Worm (Caenorhabditis elegans) whole organism, late embryonic: ENCODE data around the gene srx-56.

Experiments
- C38D4.7 ChIP-seq: fragments of 200-800 bp; sonication (Bioruptor generic); optimal IDR thresholded peaks from 2 replicates; lab custom pipeline; 2018; ENCODE audit warnings: mild to moderate bottlenecking, missing genetic modification characterization, moderate library complexity, missing compliant biosample characterization
- F13H6.1 ChIP-seq: sonication (generic microtip); optimal IDR thresholded peaks from 2 replicates; lab custom pipeline; 2016; ENCODE audit warnings: missing genetic modification characterization, missing compliant biosample characterization
- Y22D7AL.16 ChIP-seq: sonication (generic microtip); optimal IDR thresholded peaks from 2 replicates; lab custom pipeline; 2016; ENCODE audit warnings: missing genetic modification characterization, missing compliant biosample characterization
- ceh-18 ChIP-seq: sonication (generic microtip); optimal IDR thresholded peaks from 2 replicates; lab custom pipeline; 2016; ENCODE audit warnings: missing genetic modification characterization, missing compliant biosample characterization
- ceh-19 ChIP-seq: fragments of 200-800 bp; sonication (Bioruptor generic); optimal IDR thresholded peaks from 2 replicates; lab custom pipeline; 2018; ENCODE audit warnings: mild to moderate bottlenecking, missing genetic modification characterization, missing compliant biosample characterization
- ceh-2 ChIP-seq: sonication (generic microtip); optimal IDR thresholded peaks from 2 replicates; lab custom pipeline; 2016; ENCODE audit warnings: missing genotype, missing genetic modification characterization, missing compliant biosample characterization
- ceh-22 ChIP-seq: sonication (generic microtip); optimal IDR thresholded peaks from 2 replicates; lab custom pipeline; 2017; ENCODE audit warnings: missing biosample characterization, missing genetic modification characterization
- ceh-24 ChIP-seq: sonication (generic microtip); optimal IDR thresholded peaks from 2 replicates; lab custom pipeline; 2016; ENCODE audit warnings: mild to moderate bottlenecking, missing genetic modification characterization, missing compliant biosample characterization
- ceh-30 ChIP-seq: fragments of 150-350 bp; optimal IDR thresholded peaks from 2 replicates; lab custom pipeline; 2014; ENCODE audit warnings: missing biosample characterization, missing genetic modification characterization
- ceh-31 ChIP-seq: sonication (generic microtip); optimal IDR thresholded peaks from 2 replicates; lab custom pipeline; 2016; ENCODE audit warnings: missing genetic modification characterization, missing compliant biosample characterization
- ceh-34 ChIP-seq: sonication (generic microtip); optimal IDR thresholded peaks from 2 replicates; lab custom pipeline; 2016; ENCODE audit warnings: mild to moderate bottlenecking, missing genetic modification characterization, missing compliant biosample characterization
- ceh-45 ChIP-seq: fragments of 200-800 bp; sonication (Bioruptor generic); IDR thresholded peaks from 2 replicates; pipeline ENCODE4 v1.3.6; 2022; ENCODE audit warnings: missing genetic modification reagents, missing genetic modification characterization, missing compliant biosample characterization
- ceh-9 ChIP-seq: sonication (generic microtip); optimal IDR thresholded peaks from 2 replicates; lab custom pipeline; 2016; ENCODE audit warnings: mild to moderate bottlenecking, missing genetic modification characterization, inconsistent platforms, missing compliant biosample characterization
- dmd-4 ChIP-seq: sonication (generic microtip); optimal IDR thresholded peaks from 2 replicates; lab custom pipeline; 2016; ENCODE audit warnings: borderline replicate concordance, missing genetic modification characterization, missing compliant biosample characterization
- elt-4 ChIP-seq: sonication (generic microtip); optimal IDR thresholded peaks from 2 replicates; lab custom pipeline; 2016; ENCODE audit warnings: missing genetic modification characterization, missing compliant biosample characterization
- eyg-1 ChIP-seq: sonication (generic microtip); optimal IDR thresholded peaks from 2 replicates; lab custom pipeline; 2016; ENCODE audit warnings: missing genotype, missing genetic modification characterization, missing compliant biosample characterization
- fkh-10 ChIP-seq: fragments of 150-350 bp; optimal IDR thresholded peaks from 2 replicates; lab custom pipeline; 2014; ENCODE audit warnings: missing biosample characterization, missing genetic modification reagents, missing genetic modification characterization
- fkh-6 ChIP-seq: sonication (generic microtip); optimal IDR thresholded peaks from 2 replicates; lab custom pipeline; 2016; ENCODE audit warnings: missing genetic modification characterization, missing compliant biosample characterization
- hlh-15 ChIP-seq: sonication (generic microtip); optimal IDR thresholded peaks from 2 replicates; lab custom pipeline; 2016; ENCODE audit warnings: missing genetic modification characterization, missing compliant biosample characterization
- hlh-30 ChIP-seq: sonication (generic microtip); optimal IDR thresholded peaks from 2 replicates; lab custom pipeline; 2017; ENCODE audit warnings: antibody characterized with exemption, missing genetic modification characterization, missing compliant biosample characterization; ENCODE audit not compliant: insufficient read depth
- hlh-8 ChIP-seq: sonication (generic microtip); optimal IDR thresholded peaks from 2 replicates; lab custom pipeline; 2016; ENCODE audit warnings: missing genotype, missing genetic modification characterization, missing compliant biosample characterization
- madf-2 ChIP-seq: sonication (generic microtip); optimal IDR thresholded peaks from 2 replicates; lab custom pipeline; 2017; ENCODE audit warnings: missing genetic modification characterization, missing compliant biosample characterization
- pha-2 ChIP-seq: sonication (generic microtip); optimal IDR thresholded peaks from 2 replicates; lab custom pipeline; 2017; ENCODE audit warnings: mild to moderate bottlenecking, missing genetic modification characterization, missing compliant biosample characterization
- pha-4 ChIP-seq: fragments of 150-350 bp; optimal IDR thresholded peaks from 2 replicates; lab custom pipeline; 2018; ENCODE audit warnings: missing biosample characterization, missing genetic modification reagents, missing genetic modification characterization
- pqm-1 ChIP-seq: sonication (generic microtip); optimal IDR thresholded peaks from 2 replicates; lab custom pipeline; 2016; ENCODE audit warnings: missing genetic modification characterization, missing compliant biosample characterization
- pros-1 ChIP-seq: fragments of 150-350 bp; optimal IDR thresholded peaks from 2 replicates; lab custom pipeline; 2014; ENCODE audit warnings: missing biosample characterization, missing genetic modification reagents, missing genetic modification characterization
- ref-2 ChIP-seq: sonication (generic microtip); optimal IDR thresholded peaks from 2 replicates; lab custom pipeline; 2016; ENCODE audit warnings: missing genetic modification characterization, missing compliant biosample characterization
- rnt-1 ChIP-seq: sonication (generic microtip); optimal IDR thresholded peaks from 2 replicates; lab custom pipeline; 2016; ENCODE audit warnings: missing genetic modification characterization, missing compliant biosample characterization
- sox-2 ChIP-seq: fragments of 200-800 bp; sonication (Bioruptor generic); IDR thresholded peaks from 2 replicates; pipeline ENCODE4 v1.3.6; 2022; ENCODE audit warnings: missing genetic modification reagents, missing genetic modification characterization, missing compliant biosample characterization
- sox-4 ChIP-seq: sonication (generic microtip); optimal IDR thresholded peaks from 2 replicates; lab custom pipeline; 2017; ENCODE audit warnings: mild to moderate bottlenecking, missing genetic modification characterization, inconsistent platforms, missing compliant biosample characterization
- syd-9 ChIP-seq: sonication (generic microtip); optimal IDR thresholded peaks from 2 replicates; lab custom pipeline; 2016; ENCODE audit warnings: mild to moderate bottlenecking, missing genetic modification characterization, moderate library complexity, missing compliant biosample characterization
- tbx-2 ChIP-seq: sonication (generic microtip); optimal IDR thresholded peaks from 2 replicates; lab custom pipeline; 2016; ENCODE audit warnings: missing genetic modification characterization, missing compliant biosample characterization
- unc-86 ChIP-seq: sonication (generic microtip); optimal IDR thresholded peaks from 2 replicates; lab custom pipeline; 2016; ENCODE audit warnings: missing genetic modification characterization, missing compliant biosample characterization
- zip-5 ChIP-seq: sonication (generic microtip); optimal IDR thresholded peaks from 2 replicates; lab custom pipeline; 2016; ENCODE audit warnings: missing genetic modification characterization, missing compliant biosample characterization
- ztf-16 ChIP-seq: sonication (generic microtip); optimal IDR thresholded peaks from 2 replicates; lab custom pipeline; 2017; ENCODE audit warnings: missing genetic modification characterization, missing compliant biosample characterization

Gene srx-56

ce11 chrV:7403501-7403900 lies 29.3 kb downstream of the srx-56 start:
- TF ChIP-seq unc-86 (tag; lab: Kevin White, UChicago), result no peak

ce11 chrV:7408520-7408919 lies 34.3 kb downstream of the srx-56 start, which contains the start of gene srt-6:
Gene srt-6 (minus strand): TSS chrV:7408814.
- TF ChIP-seq dmd-4 (tag; lab: Kevin White, UChicago), result no peak
- no peak for TF ChIP-seq eyg-1 (tag; lab: Kevin White, UChicago)
- TF ChIP-seq pros-1 (tag; lab: Kevin White, UChicago), result no peak
- TF ChIP-seq zip-5 (tag; lab: Kevin White, UChicago), result no peak
- TF ChIP-seq tbx-2, result no peak
- TF ChIP-seq sox-2 (GFP tag; lab: Robert Waterston, UW), result no peak
- TF ChIP-seq syd-9 (tag; lab: Kevin White, UChicago), result no peak
- no peak for TF ChIP-seq C38D4.7 (GFP tag; lab: Kevin White, UChicago)
- no peak for TF ChIP-seq ceh-2 (tag; lab: Kevin White, UChicago)
- no peak for TF ChIP-seq ceh-24 (tag; lab: Kevin White, UChicago)
- no peak for TF ChIP-seq ceh-31
- no peak for TF ChIP-seq ceh-22 (tag; lab: Kevin White, UChicago)
- TF ChIP-seq ceh-30 (tag; lab: Kevin White, UChicago), result no peak
- no peak for TF ChIP-seq madf-2 (tag; lab: Kevin White, UChicago)
- no peak for TF ChIP-seq ceh-34 (tag; lab: Kevin White, UChicago)

ce11 chrV:7409599-7409998 lies 35.4 kb downstream of the srx-56 start, which contains the start of gene R13D7.2:
Gene R13D7.2 (plus strand): TSS chrV:7409899.
- no peak for TF ChIP-seq ceh-9 (tag; lab: Kevin White, UChicago)
- TF ChIP-seq sox-4 (tag; lab: Kevin White, UChicago), result no peak
- no peak for TF ChIP-seq hlh-15
- no peak for TF ChIP-seq ceh-45 (GFP tag; lab: Robert Waterston, UW)
- TF ChIP-seq ceh-18 (tag; lab: Kevin White, UChicago), result no peak
- no peak for TF ChIP-seq pha-4 (tag; lab: Kevin White, UChicago)
- TF ChIP-seq pqm-1 (tag; lab: Kevin White, UChicago), result no peak

ce11 chrV:7411695-7412094 lies 37.5 kb downstream of the srx-56 start, which contains the start of gene str-41:
Gene str-41 (plus strand): TSS chrV:7411995.
- no peak for TF ChIP-seq ref-2 (tag; lab: Kevin White, UChicago)
- TF ChIP-seq tbx-2, result no peak
- no peak for TF ChIP-seq dmd-4 (tag; lab: Kevin White, UChicago)
- TF ChIP-seq ceh-24 (tag; lab: Kevin White, UChicago), result no peak
- TF ChIP-seq fkh-6 (tag; lab: Kevin White, UChicago), result no peak
- TF ChIP-seq hlh-8 (tag; lab: Kevin White, UChicago), result no peak
- no peak for TF ChIP-seq F13H6.1 (tag; lab: Kevin White, UChicago)
- TF ChIP-seq pros-1 (tag; lab: Kevin White, UChicago), result no peak
- TF ChIP-seq fkh-10 (GFP tag; lab: Kevin White, UChicago), result no peak
- no peak for TF ChIP-seq ceh-19 (GFP tag; lab: Kevin White, UChicago)
- no peak for TF ChIP-seq hlh-30 (tag; lab: Kevin White, UChicago)
- no peak for TF ChIP-seq elt-4 (tag; lab: Kevin White, UChicago)
- TF ChIP-seq pha-2, result no peak
- no peak for TF ChIP-seq rnt-1 (tag; lab: Kevin White, UChicago)
- no peak for TF ChIP-seq ztf-16
- no peak for TF ChIP-seq C38D4.7 (GFP tag; lab: Kevin White, UChicago)
- no peak for TF ChIP-seq ceh-34 (tag; lab: Kevin White, UChicago)
- TF ChIP-seq Y22D7AL.16 (tag; lab: Kevin White, UChicago), result no peak
